Worm (Caenorhabditis elegans) whole organism, L2 larva: ENCODE data around the gene Y55F3AR.2.

Source experiments
- R02D3.7 ChIP-seq: fragments of 150-350 bp; optimal IDR thresholded peaks from 2 replicates; lab custom pipeline; 2014; ENCODE audit warnings: missing biosample characterization, missing genetic modification characterization
- ama-1 ChIP-seq: fragments of 150-350 bp; optimal IDR thresholded peaks from 2 replicates; lab custom pipeline; 2018; ENCODE audit warnings: inconsistent platforms
- dmd-4 ChIP-seq: sonication (generic microtip); optimal IDR thresholded peaks from 2 replicates; lab custom pipeline; 2017; ENCODE audit warnings: missing biosample characterization, missing genetic modification characterization
- egl-27 ChIP-seq: sonication (generic microtip); optimal IDR thresholded peaks from 3 replicates; lab custom pipeline; 2017; ENCODE audit warnings: missing biosample characterization, missing genetic modification reagents, missing genetic modification characterization
- elt-3 ChIP-seq: sonication (generic microtip); optimal IDR thresholded peaks from 2 replicates; lab custom pipeline; 2017; ENCODE audit warnings: missing biosample characterization, missing genetic modification characterization
- fos-1 ChIP-seq: fragments of 150-350 bp; optimal IDR thresholded peaks from 2 replicates; lab custom pipeline; 2014; ENCODE audit warnings: missing biosample characterization, missing genetic modification characterization
- lin-39 ChIP-seq: fragments of 150-350 bp; optimal IDR thresholded peaks from 2 replicates; lab custom pipeline; 2014; ENCODE audit warnings: missing biosample characterization, missing genetic modification reagents, missing genetic modification characterization
- nhr-21 ChIP-seq: fragments of 150-350 bp; optimal IDR thresholded peaks from 2 replicates; lab custom pipeline; 2014; ENCODE audit warnings: missing biosample characterization, missing genetic modification characterization
- nhr-237 ChIP-seq: fragments of 150-350 bp; optimal IDR thresholded peaks from 2 replicates; lab custom pipeline; 2014; ENCODE audit warnings: missing biosample characterization, missing genetic modification characterization
- nhr-25 ChIP-seq: fragments of 150-350 bp; sonication (generic microtip); optimal IDR thresholded peaks from 3 replicates; lab custom pipeline; 2014; ENCODE audit warnings: missing biosample characterization, missing genetic modification characterization
- nhr-77 ChIP-seq: fragments of 150-350 bp; optimal IDR thresholded peaks from 2 replicates; lab custom pipeline; 2014; ENCODE audit warnings: missing biosample characterization, missing genetic modification characterization
- skn-1 ChIP-seq: sonication (generic microtip); optimal IDR thresholded peaks from 2 replicates; lab custom pipeline; 2017; ENCODE audit warnings: missing biosample characterization, missing genetic modification characterization
- snpc-4 ChIP-seq: fragments of 150-350 bp; optimal IDR thresholded peaks from 2 replicates; lab custom pipeline; 2014; ENCODE audit warnings: missing biosample characterization, missing genetic modification characterization
- ztf-4 ChIP-seq: fragments of 150-350 bp; optimal IDR thresholded peaks from 2 replicates; lab custom pipeline; 2014; ENCODE audit warnings: missing biosample characterization, missing genetic modification characterization

DNA sequence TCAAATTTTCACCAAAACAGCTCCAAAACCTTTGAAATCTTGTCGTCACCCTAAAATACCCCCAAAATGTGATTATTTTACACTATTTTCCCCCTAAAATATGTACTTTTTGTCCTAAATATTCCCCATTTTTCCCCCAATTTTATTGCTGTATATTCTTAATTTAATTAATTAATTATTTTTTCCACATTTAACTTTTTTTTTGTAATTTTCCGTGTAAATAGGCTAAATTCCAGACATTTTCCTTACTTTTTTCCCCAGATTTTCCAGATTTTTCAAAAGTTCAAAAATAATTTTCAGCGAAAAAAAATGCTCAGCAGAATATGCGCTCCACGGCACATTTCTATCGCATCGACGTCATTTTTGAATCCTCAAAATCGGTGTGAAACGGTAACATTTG lies 2.8 kb downstream of the Y55F3AR.2 start, which contains the start of gene cox-18:
- no peak for TF ChIP-seq nhr-25
- TF ChIP-seq ama-1 (lab: Kevin White, UChicago), result no peak
- TF ChIP-seq lin-39 (tag; lab: Kevin White, UChicago), result no peak
- TF ChIP-seq nhr-237, result no peak
- TF ChIP-seq skn-1 (tag; lab: Kevin White, UChicago), result no peak
- TF ChIP-seq fos-1 (tag; lab: Kevin White, UChicago), result no peak
- no peak for TF ChIP-seq elt-3 (tag; lab: Kevin White, UChicago)
- TF ChIP-seq dmd-4 (tag; lab: Kevin White, UChicago), result no peak
- no peak for TF ChIP-seq snpc-4 (tag; lab: Kevin White, UChicago)
- TF ChIP-seq nhr-77, result no peak
- TF ChIP-seq R02D3.7 (tag; lab: Kevin White, UChicago), result no peak
- no peak for TF ChIP-seq nhr-21 (tag; lab: Kevin White, UChicago)
- TF ChIP-seq ztf-4 (tag; lab: Kevin White, UChicago), result no peak
- TF ChIP-seq egl-27, result no peak
